Worm (Caenorhabditis elegans): Measurements from ENCODE around the gene T15H9.4.

DNA sequence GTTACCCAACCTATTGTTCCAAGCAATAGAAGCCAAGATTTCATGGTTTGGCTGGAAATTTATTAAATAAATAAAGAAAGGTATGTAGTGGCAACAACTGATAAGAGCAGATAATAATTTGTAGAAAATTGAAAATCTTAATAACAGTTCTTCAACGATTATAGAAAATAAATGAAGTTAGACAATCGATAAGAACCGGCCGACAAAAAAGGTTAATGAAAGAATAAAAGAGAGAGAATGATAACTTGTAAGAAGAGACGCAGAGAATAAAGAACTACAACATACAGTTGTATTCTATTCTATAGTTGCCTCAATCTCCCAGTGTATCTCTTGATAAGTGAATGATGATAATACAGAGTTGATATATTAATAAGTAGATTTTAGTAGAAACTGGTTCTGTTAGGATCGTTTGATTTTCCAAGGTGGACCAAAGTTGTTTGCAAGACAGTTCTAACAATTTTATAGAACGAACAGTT lies 24.9 kb upstream of the T15H9.4 start, which contains the start of gene ugt-58:
- no peak for TF ChIP-seq F44E2.7 (GFP tag; IDR thresholded peaks at IDR 0.05)
- no peak for TF ChIP-seq ceh-82 (tag; optimal IDR thresholded peaks at IDR 0.05)
- no peak for TF ChIP-seq lin-29 (GFP tag; IDR thresholded peaks at IDR 0.05)
- no peak for TF ChIP-seq attf-4 (tag; optimal IDR thresholded peaks at IDR 0.05)
- no peak for TF ChIP-seq mxl-2 (GFP tag; conservative IDR thresholded peaks at IDR 0.05)
- no peak for TF ChIP-seq F37D6.2 (tag; optimal IDR thresholded peaks at IDR 0.05)
- no peak for TF ChIP-seq pha-4 (GFP tag; IDR thresholded peaks at IDR 0.05)
- no peak for TF ChIP-seq pha-4 (tag; optimal IDR thresholded peaks at IDR 0.05)
- no peak for TF ChIP-seq lin-15B (tag; optimal IDR thresholded peaks at IDR 0.05)
- no peak for TF ChIP-seq unc-130 (GFP tag; optimal IDR thresholded peaks at IDR 0.05)
- no peak for TF ChIP-seq aly-2 (tag; optimal IDR thresholded peaks at IDR 0.05)
- no peak for TF ChIP-seq nhr-25 (tag; optimal IDR thresholded peaks at IDR 0.05; ENCODE audit: borderline replicate concordance, insufficient read depth)
- no peak for TF ChIP-seq hmg-1.1 (GFP tag; IDR thresholded peaks at IDR 0.05)
- no peak for TF ChIP-seq tag-97 (GFP tag; IDR thresholded peaks at IDR 0.05)

All from whole organism, L4 larva.